Worm (Caenorhabditis elegans): ENCODE data around the gene Y62H9A.3.

The Y62H9A.3 gene

ce11 chrX:11879871-11880270 lies at the start of gene Y62H9A.3, which contains the start of gene Y62H9A.4:
Gene Y62H9A.3 (minus strand): TSS chrX:11879971.
Gene Y62H9A.4 (plus strand): TSS chrX:11880126.
- no peak for TF ChIP-seq him-1 (tag; optimal IDR thresholded peaks at IDR 0.05)
- TF ChIP-seq dao-5 (tag; optimal IDR thresholded peaks at IDR 0.05), result no peak
- TF ChIP-seq W03F9.2 (tag; optimal IDR thresholded peaks at IDR 0.05), result no peak

- TF ChIP-seq dao-5 (tag; optimal IDR thresholded peaks at IDR 0.05), result no peak
- no peak for TF ChIP-seq him-1 (tag; optimal IDR thresholded peaks at IDR 0.05)
- no peak for TF ChIP-seq W03F9.2 (tag; optimal IDR thresholded peaks at IDR 0.05)
Measured at ce11 chrX:11927585-11927984, 47.8 kb upstream of the Y62H9A.3 start, which contains the start of gene F55G7.4. Gene F55G7.4 (plus strand): TSS chrX:11927885.

- TF ChIP-seq W03F9.2 (tag; optimal IDR thresholded peaks at IDR 0.05), result no peak
- no peak for TF ChIP-seq him-1 (tag; optimal IDR thresholded peaks at IDR 0.05)
- TF ChIP-seq dao-5 (tag; optimal IDR thresholded peaks at IDR 0.05), result no peak
Measured at ce11 chrX:11925243-11925642, 45.5 kb upstream of the Y62H9A.3 start.

ce11 chrX:11924158-11924557 lies 44.4 kb upstream of the Y62H9A.3 start, which contains the start of gene F55G7.1:
Gene F55G7.1 (plus strand): TSS chrX:11924433.
- TF ChIP-seq W03F9.2 (tag; optimal IDR thresholded peaks at IDR 0.05) (peak; percentile 32), him-1 (tag; optimal IDR thresholded peaks at IDR 0.05) (no peak)

- TF ChIP-seq W03F9.2 (tag; optimal IDR thresholded peaks at IDR 0.05) (no peak), dao-5 (tag; optimal IDR thresholded peaks at IDR 0.05) (no peak), him-1 (tag; optimal IDR thresholded peaks at IDR 0.05) (no peak)
Measured at ce11 chrX:11920723-11921283, 41.0 kb upstream of the Y62H9A.3 start, which contains the start of gene Y62H9A.14. Gene Y62H9A.14 (plus strand): TSS chrX:11921233.

ce11 chrX:11917994-11918393 lies 38.2 kb upstream of the Y62H9A.3 start, which contains the start of gene Y62H9A.16:
Gene Y62H9A.16 (plus strand): TSS chrX:11918294.
- TF ChIP-seq W03F9.2 (tag; optimal IDR thresholded peaks at IDR 0.05) (no peak), him-1 (tag; optimal IDR thresholded peaks at IDR 0.05) (no peak), dao-5 (tag; optimal IDR thresholded peaks at IDR 0.05) (no peak)

- TF ChIP-seq W03F9.2 (tag; optimal IDR thresholded peaks at IDR 0.05) (no peak), him-1 (tag; optimal IDR thresholded peaks at IDR 0.05) (no peak), dao-5 (tag; optimal IDR thresholded peaks at IDR 0.05) (no peak)
Measured at ce11 chrX:11916705-11917104, 36.9 kb upstream of the Y62H9A.3 start, which contains the start of gene Y62H9A.13. Gene Y62H9A.13 (plus strand): TSS chrX:11917005.

- TF ChIP-seq W03F9.2 (tag; optimal IDR thresholded peaks at IDR 0.05) (no peak), dao-5 (tag; optimal IDR thresholded peaks at IDR 0.05) (no peak)
Measured at ce11 chrX:11913824-11914223, 34.1 kb upstream of the Y62H9A.3 start, which contains the start of gene Y62H9A.12. Gene Y62H9A.12 (plus strand): TSS chrX:11914124.

ce11 chrX:11910046-11910445 lies 30.3 kb upstream of the Y62H9A.3 start, which contains the start of gene Y62H9A.15:
Gene Y62H9A.15 (minus strand): TSS chrX:11910145.
- no peak for TF ChIP-seq him-1 (tag; optimal IDR thresholded peaks at IDR 0.05)
- TF ChIP-seq dao-5 (tag; optimal IDR thresholded peaks at IDR 0.05), result no peak
- TF ChIP-seq W03F9.2 (tag; optimal IDR thresholded peaks at IDR 0.05), result no peak

ce11 chrX:11909168-11909567 lies 29.4 kb upstream of the Y62H9A.3 start:
- TF ChIP-seq dao-5 (tag; optimal IDR thresholded peaks at IDR 0.05) (no peak), W03F9.2 (tag; optimal IDR thresholded peaks at IDR 0.05) (no peak)

ce11 chrX:11908226-11908625 lies 28.5 kb upstream of the Y62H9A.3 start:
- no peak for TF ChIP-seq dao-5 (tag; optimal IDR thresholded peaks at IDR 0.05)
- no peak for TF ChIP-seq him-1 (tag; optimal IDR thresholded peaks at IDR 0.05)
- TF ChIP-seq W03F9.2 (tag; optimal IDR thresholded peaks at IDR 0.05), result no peak

ce11 chrX:11907263-11907662 lies 27.5 kb upstream of the Y62H9A.3 start, which contains the start of gene Y62H9A.11:
Gene Y62H9A.11 (minus strand): TSS chrX:11907363.
- TF ChIP-seq him-1 (tag; optimal IDR thresholded peaks at IDR 0.05) (no peak), dao-5 (tag; optimal IDR thresholded peaks at IDR 0.05) (no peak), W03F9.2 (tag; optimal IDR thresholded peaks at IDR 0.05) (no peak)

- TF ChIP-seq W03F9.2 (tag; optimal IDR thresholded peaks at IDR 0.05) (no peak), dao-5 (tag; optimal IDR thresholded peaks at IDR 0.05) (no peak), him-1 (tag; optimal IDR thresholded peaks at IDR 0.05) (no peak)
Measured at ce11 chrX:11906626-11907025, 26.9 kb upstream of the Y62H9A.3 start.

ce11 chrX:11902661-11903060 lies 22.9 kb upstream of the Y62H9A.3 start, which contains the start of gene Y62H9A.10:
Gene Y62H9A.10 (minus strand): TSS chrX:11902761.
- TF ChIP-seq W03F9.2 (tag; optimal IDR thresholded peaks at IDR 0.05) (no peak), him-1 (tag; optimal IDR thresholded peaks at IDR 0.05) (no peak), dao-5 (tag; optimal IDR thresholded peaks at IDR 0.05) (no peak)

ce11 chrX:11899031-11899430 lies 19.3 kb upstream of the Y62H9A.3 start:
- no peak for TF ChIP-seq him-1 (tag; optimal IDR thresholded peaks at IDR 0.05)
- no peak for TF ChIP-seq dao-5 (tag; optimal IDR thresholded peaks at IDR 0.05)
- TF ChIP-seq W03F9.2 (tag; optimal IDR thresholded peaks at IDR 0.05), result no peak
